Worm (Caenorhabditis elegans): Measurements from ENCODE around the gene F46B6.10.

ce11 chrV:9789657-9790261 is 12.1 kb downstream of the F46B6.10 start, which contains the start of gene ztf-7:
- TF ChIP-seq flt-1 (GFP tag; IDR thresholded peaks at IDR 0.05) (no peak), ama-1 (optimal IDR thresholded peaks at IDR 0.05) (no peak), scrt-1 (GFP tag; IDR thresholded peaks at IDR 0.05) (no peak), ceh-36 (tag; optimal IDR thresholded peaks at IDR 0.05) (no peak)

All from whole organism, early embryonic.